Fruit fly (Drosophila melanogaster): ENCODE results near the gene RabGGTb.

Gene RabGGTb

dm6 chr2L:2924266-2924801 is 45.4 kb downstream of the RabGGTb start:
- TF ChIP-seq CG34406 (GFP tag; optimal IDR thresholded peaks at IDR 0.05) (peak; percentile 82), CG3919 (GFP tag; optimal IDR thresholded peaks at IDR 0.05) (peak; percentile 72), CG8632 (GFP tag; optimal IDR thresholded peaks at IDR 0.05) (peak; percentile 85), CG9139 (GFP tag; optimal IDR thresholded peaks at IDR 0.05) (peak; percentile 99), achi (GFP tag; optimal IDR thresholded peaks at IDR 0.05) (peak; percentile 84), Eip75B (GFP tag; optimal IDR thresholded peaks at IDR 0.05) (peak; percentile 84), Blimp-1 (GFP tag; optimal IDR thresholded peaks at IDR 0.05) (peak; percentile 10), ss (GFP tag; optimal IDR thresholded peaks at IDR 0.05) (peak; percentile 98 to 99), CG8119 (GFP tag; IDR thresholded peaks at IDR 0.05) (peak; percentile 99), Hr39 (GFP tag; optimal IDR thresholded peaks at IDR 0.05) (no peak), Smox (GFP tag; optimal IDR thresholded peaks at IDR 0.05) (peak; percentile 50), CG11294 (GFP tag; IDR thresholded peaks at IDR 0.05) (peak; percentile 62; the same call in 1 of the 2 replicates), CG6792 (GFP tag; optimal IDR thresholded peaks at IDR 0.05) (peak; percentile 62), cyc (GFP tag; optimal IDR thresholded peaks at IDR 0.05) (peak; percentile 1), CG31627 (GFP tag; optimal IDR thresholded peaks at IDR 0.05) (no peak), Eip93F (GFP tag; optimal IDR thresholded peaks at IDR 0.05) (peak; percentile 84), Sox102F (GFP tag; optimal IDR thresholded peaks at IDR 0.05) (peak; percentile 83), dsx (GFP tag; optimal IDR thresholded peaks at IDR 0.05; ENCODE audit: poor library complexity, severe bottlenecking) (peak; percentile 88), CG10631 (GFP tag; optimal IDR thresholded peaks at IDR 0.05) (peak; percentile 67), CG32006 (GFP tag; optimal IDR thresholded peaks at IDR 0.05) (peak; percentile 80), Ets96B (tag; optimal IDR thresholded peaks at IDR 0.05) (peak; percentile 88), CG16779 (tag; optimal IDR thresholded peaks at IDR 0.05) (peak; percentile 98), CG1621 (tag; optimal IDR thresholded peaks at IDR 0.05) (peak; percentile 92), svp (GFP tag) (peak; percentile 84), CG11902 (GFP tag; optimal IDR thresholded peaks at IDR 0.05) (no peak), Sox15 (GFP tag; optimal IDR thresholded peaks at IDR 0.05) (no peak), vri (GFP tag; optimal IDR thresholded peaks at IDR 0.05) (peak; percentile 95), Ets21C (GFP tag; optimal IDR thresholded peaks at IDR 0.05) (peak; percentile 5), CG10669 (GFP tag; optimal IDR thresholded peaks at IDR 0.05) (peak; percentile 87), net (GFP tag; optimal IDR thresholded peaks at IDR 0.05) (peak; percentile 94), CG3032 (tag; optimal IDR thresholded peaks at IDR 0.05) (peak; percentile 84), Sox14 (GFP tag; optimal IDR thresholded peaks at IDR 0.05) (peak; percentile 78), fkh (GFP tag; optimal IDR thresholded peaks at IDR 0.05) (peak; percentile 21), fd85E (GFP tag; optimal IDR thresholded peaks at IDR 0.05) (peak; percentile 38), CG6808 (GFP tag; optimal IDR thresholded peaks at IDR 0.05) (peak; percentile 98), fd59A (GFP tag; optimal IDR thresholded peaks at IDR 0.05) (peak; percentile 72), Hr4 (GFP tag; optimal IDR thresholded peaks at IDR 0.05) (peak; percentile 63), topi (GFP tag; optimal IDR thresholded peaks at IDR 0.05) (peak; percentile 69), acj6 (GFP tag; optimal IDR thresholded peaks at IDR 0.05) (peak; percentile 63), lz (GFP tag; optimal IDR thresholded peaks at IDR 0.05) (peak; percentile 26), eg (GFP tag; IDR thresholded peaks at IDR 0.05) (peak; percentile 99), esn (GFP tag; optimal IDR thresholded peaks at IDR 0.05) (peak; percentile 69), dac (GFP tag; optimal IDR thresholded peaks at IDR 0.05) (peak; percentile 66), CG15336 (GFP tag; IDR thresholded peaks at IDR 0.05) (peak; percentile 98), Lpt (GFP tag; optimal IDR thresholded peaks at IDR 0.05) (peak; percentile 93), CG8319 (GFP tag; optimal IDR thresholded peaks at IDR 0.05) (peak; percentile 64), Hr38 (GFP tag; optimal IDR thresholded peaks at IDR 0.05) (no peak), Met (GFP tag; optimal IDR thresholded peaks at IDR 0.05) (peak; percentile 59), salr (GFP tag; optimal IDR thresholded peaks at IDR 0.05) (peak; percentile 72 to 93), CG4318 (GFP tag; optimal IDR thresholded peaks at IDR 0.05) (no peak), pdm3 (GFP tag; optimal IDR thresholded peaks at IDR 0.05) (peak; percentile 80)

Measured in whole organism, prepupa.